Worm (Caenorhabditis elegans): Measurements from ENCODE around the gene F23H11.5.
A peak's percentile ranks its signal among the peaks of the same experiment; 100 is the strongest.

F23H11.5 gene

DNA sequence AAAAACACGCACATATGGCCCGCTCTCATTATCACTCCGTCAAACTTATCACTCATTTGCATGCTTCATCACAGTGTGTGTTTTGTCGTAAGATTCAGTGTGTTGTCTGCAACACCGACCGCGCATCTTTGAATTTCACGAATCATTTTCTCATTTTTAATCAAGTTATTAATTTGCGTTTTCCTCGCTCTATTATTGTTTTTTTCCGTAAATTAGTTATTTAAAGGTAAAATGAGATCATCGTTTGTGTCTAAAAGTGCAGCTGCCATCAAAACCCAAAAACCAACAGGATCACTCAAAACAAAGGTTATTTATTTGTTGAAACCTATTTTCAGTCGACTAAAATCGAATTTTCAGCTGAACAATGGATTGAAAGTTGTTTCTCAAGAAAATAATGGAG, 30.8 kb downstream of the F23H11.5 start, which contains the start of the genes T24C4.5 and ucr-2.3:
Gene T24C4.5 (minus strand): TSS at position 101 of the 400 bp plus-strand sequence.
Gene ucr-2.3 (plus strand): TSS at position 227 of the 400 bp plus-strand sequence.
- no peak for TF ChIP-seq elt-3 (tag; optimal IDR thresholded peaks at IDR 0.05)
- TF ChIP-seq egl-5 (tag; optimal IDR thresholded peaks at IDR 0.05): no peak
- no peak for TF ChIP-seq mdl-1 (tag; optimal IDR thresholded peaks at IDR 0.05)
- no peak for TF ChIP-seq lin-15B (tag; optimal IDR thresholded peaks at IDR 0.05)
- no peak for TF ChIP-seq nhr-237 (tag; optimal IDR thresholded peaks at IDR 0.05)
- no peak for TF ChIP-seq egl-27 (tag; optimal IDR thresholded peaks at IDR 0.05)
- TF ChIP-seq unc-39 (tag; optimal IDR thresholded peaks at IDR 0.05): no peak
- TF ChIP-seq snpc-4 (tag; optimal IDR thresholded peaks at IDR 0.05): no peak
- TF ChIP-seq nhr-23 (tag; optimal IDR thresholded peaks at IDR 0.05): no peak
- TF ChIP-seq fkh-10 (GFP tag; optimal IDR thresholded peaks at IDR 0.05): no peak
- TF ChIP-seq nhr-76 (tag; optimal IDR thresholded peaks at IDR 0.05): no peak

- TF ChIP-seq ztf-4 (tag; optimal IDR thresholded peaks at IDR 0.05) (no peak), nhr-11 (tag; optimal IDR thresholded peaks at IDR 0.05) (no peak), hmg-11 (tag; optimal IDR thresholded peaks at IDR 0.05) (no peak), egl-5 (tag; optimal IDR thresholded peaks at IDR 0.05) (no peak), mdl-1 (tag; optimal IDR thresholded peaks at IDR 0.05) (no peak), snpc-4 (tag; optimal IDR thresholded peaks at IDR 0.05) (no peak), elt-2 (tag; optimal IDR thresholded peaks at IDR 0.05) (peak; percentile 30), pqm-1 (tag; optimal IDR thresholded peaks at IDR 0.05) (peak; percentile 90), nhr-12 (tag; optimal IDR thresholded peaks at IDR 0.05) (no peak), lin-39 (tag; optimal IDR thresholded peaks at IDR 0.05) (no peak), nhr-25 (tag; optimal IDR thresholded peaks at IDR 0.05) (no peak), elt-3 (tag; optimal IDR thresholded peaks at IDR 0.05) (no peak), lin-15B (tag; optimal IDR thresholded peaks at IDR 0.05) (no peak), fos-1 (tag; optimal IDR thresholded peaks at IDR 0.05) (no peak), nfya-1 (tag; optimal IDR thresholded peaks at IDR 0.05; ENCODE audit: insufficient read depth) (no peak), unc-39 (tag; optimal IDR thresholded peaks at IDR 0.05) (no peak)
These were observed 37.0 kb downstream of the F23H11.5 start, which contains the start of gene clc-19 for ce11 chrIII:873432-873831. TSS of gene clc-19 (minus strand) at chrIII:873566.

DNA sequence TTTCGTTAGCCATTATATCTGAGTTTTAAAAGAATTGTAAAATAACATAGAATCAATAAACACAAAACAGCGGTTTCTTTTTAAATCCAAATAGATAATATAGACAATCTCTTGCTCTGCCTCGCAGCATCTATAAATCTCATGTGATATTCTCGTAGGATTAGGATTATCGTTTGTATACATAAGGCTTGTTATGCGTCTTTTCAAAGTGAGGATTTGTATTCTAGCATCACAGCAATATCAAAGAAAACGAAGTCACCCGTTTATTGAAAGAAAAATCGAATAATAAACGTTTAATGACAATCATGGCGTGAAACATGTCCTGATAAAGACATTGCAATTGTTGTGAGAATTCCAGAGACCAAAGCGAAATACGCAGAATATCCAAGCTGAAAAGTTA, 38.0 kb downstream of the F23H11.5 start, which contains the start of the genes T24C4.3 and clc-20:
Gene T24C4.3 (minus strand): TSS at position 101 of the 400 bp plus-strand sequence.
Gene clc-20 (plus strand): TSS at position 211 of the 400 bp plus-strand sequence.
- TF ChIP-seq nhr-67 (tag; optimal IDR thresholded peaks at IDR 0.05) (no peak), lin-15B (tag; optimal IDR thresholded peaks at IDR 0.05) (no peak), jun-1 (tag; optimal IDR thresholded peaks at IDR 0.05) (no peak), aly-2 (tag; optimal IDR thresholded peaks at IDR 0.05) (no peak), lin-39 (tag; optimal IDR thresholded peaks at IDR 0.05) (no peak), nhr-43 (tag; optimal IDR thresholded peaks at IDR 0.05; ENCODE audit: poor library complexity, severe bottlenecking) (no peak), nhr-77 (tag; optimal IDR thresholded peaks at IDR 0.05) (no peak), ceh-82 (tag; optimal IDR thresholded peaks at IDR 0.05) (no peak), snpc-4 (tag; optimal IDR thresholded peaks at IDR 0.05) (no peak), daf-12 (tag; optimal IDR thresholded peaks at IDR 0.05) (no peak), ztf-4 (tag; optimal IDR thresholded peaks at IDR 0.05) (no peak), elt-1 (tag; optimal IDR thresholded peaks at IDR 0.05) (no peak), unc-39 (tag; optimal IDR thresholded peaks at IDR 0.05) (no peak), elt-2 (tag; optimal IDR thresholded peaks at IDR 0.05) (no peak)

DNA sequence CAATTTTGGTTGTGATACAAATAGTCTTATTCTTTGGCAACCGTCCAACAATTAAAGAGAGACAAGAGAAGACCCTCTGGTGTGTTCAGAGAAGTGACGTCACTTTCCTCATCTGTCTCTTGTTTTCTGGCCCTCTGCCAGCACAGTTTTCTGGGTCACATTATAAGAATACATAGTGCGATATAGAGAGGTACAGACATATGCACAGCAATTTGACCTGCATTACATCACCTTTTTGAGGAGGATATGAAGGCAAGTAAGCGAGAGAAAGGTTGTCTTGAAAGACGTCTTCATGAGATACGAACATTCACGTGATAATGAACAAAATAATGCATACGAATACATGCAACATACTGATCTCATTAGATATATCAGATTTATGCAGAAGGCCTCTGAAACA, 39.8 kb downstream of the F23H11.5 start:
- TF ChIP-seq nhr-67 (tag; optimal IDR thresholded peaks at IDR 0.05) (no peak), nfya-1 (tag; optimal IDR thresholded peaks at IDR 0.05; ENCODE audit: insufficient read depth) (no peak), nhr-23 (tag; optimal IDR thresholded peaks at IDR 0.05) (no peak), lsy-12 (tag; optimal IDR thresholded peaks at IDR 0.05) (no peak), snpc-4 (tag; optimal IDR thresholded peaks at IDR 0.05) (no peak), tbx-2 (tag; optimal IDR thresholded peaks at IDR 0.05) (no peak), nhr-28 (tag; optimal IDR thresholded peaks at IDR 0.05) (no peak), ztf-4 (tag; optimal IDR thresholded peaks at IDR 0.05) (no peak), nhr-11 (tag; optimal IDR thresholded peaks at IDR 0.05) (no peak), zag-1 (tag; optimal IDR thresholded peaks at IDR 0.05) (no peak), nhr-43 (tag; optimal IDR thresholded peaks at IDR 0.05; ENCODE audit: poor library complexity, severe bottlenecking) (no peak), ceh-82 (tag; optimal IDR thresholded peaks at IDR 0.05) (no peak), mml-1 (tag; optimal IDR thresholded peaks at IDR 0.05) (no peak), mdl-1 (tag; optimal IDR thresholded peaks at IDR 0.05) (no peak), elt-2 (tag; optimal IDR thresholded peaks at IDR 0.05) (no peak), unc-62 (GFP tag; optimal IDR thresholded peaks at IDR 0.05) (no peak), fkh-10 (GFP tag; optimal IDR thresholded peaks at IDR 0.05) (no peak), hmg-11 (tag; optimal IDR thresholded peaks at IDR 0.05) (no peak), pha-4 (tag; optimal IDR thresholded peaks at IDR 0.05) (no peak), fos-1 (tag; optimal IDR thresholded peaks at IDR 0.05) (no peak)

All from whole organism, L3 larva.